Worm (Caenorhabditis elegans) whole organism, early embryonic: ENCODE measurements around the gene R12B2.13.

Experiments
- B0310.2 ChIP-seq: sonication (generic microtip); optimal IDR thresholded peaks from 2 replicates; lab custom pipeline; 2016; ENCODE audit warnings: mild to moderate bottlenecking, missing genetic modification characterization, missing compliant biosample characterization
- F13C5.2 ChIP-seq: sonication (generic microtip); optimal IDR thresholded peaks from 2 replicates; lab custom pipeline; 2017; ENCODE audit warnings: mild to moderate bottlenecking, missing genetic modification characterization, inconsistent platforms, missing compliant biosample characterization
- aly-1 ChIP-seq: sonication (generic microtip); optimal IDR thresholded peaks from 2 replicates; lab custom pipeline; 2016; ENCODE audit warnings: missing genetic modification characterization, missing compliant biosample characterization
- ama-1 ChIP-seq: fragments of 150-350 bp; optimal IDR thresholded peaks from 2 replicates; lab custom pipeline; 2014
- ceh-13 ChIP-seq: fragments of 200-800 bp; sonication (Bioruptor generic); optimal IDR thresholded peaks from 2 replicates; lab custom pipeline; 2018; ENCODE audit warnings: mild to moderate bottlenecking, missing genetic modification characterization, missing compliant biosample characterization
- ceh-36 ChIP-seq: sonication (generic microtip); optimal IDR thresholded peaks from 2 replicates; lab custom pipeline; 2016; ENCODE audit warnings: missing genetic modification characterization, inconsistent platforms, missing compliant biosample characterization
- ets-7 ChIP-seq: sonication (generic microtip); optimal IDR thresholded peaks from 2 replicates; lab custom pipeline; 2016; ENCODE audit warnings: missing genotype, missing genetic modification characterization, missing compliant biosample characterization
- flt-1 ChIP-seq: fragments of 200-800 bp; sonication (Bioruptor generic); IDR thresholded peaks from 2 replicates; pipeline ENCODE4 v1.3.6; 2022; ENCODE audit warnings: missing genetic modification characterization, missing compliant biosample characterization
- hmbx-1 ChIP-seq: sonication (generic microtip); optimal IDR thresholded peaks from 2 replicates; lab custom pipeline; 2016; ENCODE audit warnings: mild to moderate bottlenecking, missing genetic modification characterization, missing compliant biosample characterization
- hmg-4 ChIP-seq: fragments of 200-800 bp; sonication (Bioruptor generic); optimal IDR thresholded peaks from 2 replicates; lab custom pipeline; 2018; ENCODE audit warnings: mild to moderate bottlenecking, missing genetic modification characterization, missing compliant biosample characterization
- hnd-1 ChIP-seq: sonication (generic microtip); optimal IDR thresholded peaks from 2 replicates; lab custom pipeline; 2016; ENCODE audit warnings: missing genetic modification characterization, missing compliant biosample characterization
- pes-1 ChIP-seq: fragments of 200-800 bp; sonication (Bioruptor generic); IDR thresholded peaks from 2 replicates; pipeline ENCODE4 v1.3.6; 2022; ENCODE audit warnings: missing genetic modification reagents, missing genetic modification characterization, missing compliant biosample characterization
- scrt-1 ChIP-seq: fragments of 200-800 bp; sonication (Bioruptor generic); IDR thresholded peaks from 2 replicates; pipeline ENCODE4 v1.3.6; 2022; ENCODE audit warnings: missing genetic modification characterization, missing compliant biosample characterization
- sea-1 ChIP-seq: fragments of 200-800 bp; sonication (Bioruptor generic); conservative IDR thresholded peaks from 2 replicates; pipeline ENCODE4 v1.3.6; 2022; ENCODE audit warnings: missing genetic modification characterization, missing compliant biosample characterization
- tbx-11 ChIP-seq: fragments of 200-800 bp; sonication (Bioruptor generic); IDR thresholded peaks from 2 replicates; pipeline ENCODE4 v1.3.6; 2022; ENCODE audit warnings: missing genetic modification characterization, missing compliant biosample characterization
- tbx-37 ChIP-seq: fragments of 200-800 bp; sonication (Bioruptor generic); conservative IDR thresholded peaks from 2 replicates; pipeline ENCODE4 v1.3.6; 2022; ENCODE audit warnings: missing genetic modification reagents, missing genetic modification characterization, missing compliant biosample characterization
- tra-4 ChIP-seq: sonication (generic microtip); optimal IDR thresholded peaks from 2 replicates; lab custom pipeline; 2017; ENCODE audit warnings: missing genetic modification characterization, missing compliant biosample characterization

R12B2.13 gene

ce11 chrIII:5875705-5876104, 42.4 kb upstream of the R12B2.13 start:
- no peak for TF ChIP-seq sea-1
- no peak for TF ChIP-seq ceh-36
- no peak for TF ChIP-seq scrt-1 (GFP tag; lab: Robert Waterston, UW)
- TF ChIP-seq hmbx-1 (tag; lab: Kevin White, UChicago): no peak
- TF ChIP-seq tra-4 (tag; lab: Kevin White, UChicago): no peak
- TF ChIP-seq F13C5.2: no peak
- no peak for TF ChIP-seq B0310.2 (tag; lab: Kevin White, UChicago)
- no peak for TF ChIP-seq pes-1 (GFP tag; lab: Robert Waterston, UW)

- TF ChIP-seq B0310.2 (tag; lab: Kevin White, UChicago) (no peak), sea-1 (no peak), ceh-13 (GFP tag; lab: Kevin White, UChicago) (no peak), ama-1 (lab: Kevin White, UChicago) (no peak), hmg-4 (GFP tag; lab: Kevin White, UChicago) (no peak), tra-4 (tag; lab: Kevin White, UChicago) (no peak), pes-1 (GFP tag; lab: Robert Waterston, UW) (no peak), tbx-11 (GFP tag; lab: Robert Waterston, UW) (no peak), hnd-1 (tag; lab: Kevin White, UChicago) (no peak), F13C5.2 (no peak), ets-7 (tag; lab: Kevin White, UChicago) (no peak), tbx-37 (GFP tag; lab: Robert Waterston, UW) (no peak), ceh-36 (no peak), scrt-1 (GFP tag; lab: Robert Waterston, UW) (no peak)
Observed at ce11 chrIII:5875418-5875702, 42.1 kb upstream of the R12B2.13 start.

- TF ChIP-seq sea-1 (no peak), hnd-1 (tag; lab: Kevin White, UChicago) (no peak), ceh-13 (GFP tag; lab: Kevin White, UChicago) (no peak), ama-1 (lab: Kevin White, UChicago) (no peak), tbx-37 (GFP tag; lab: Robert Waterston, UW) (no peak), F13C5.2 (no peak), ets-7 (tag; lab: Kevin White, UChicago) (no peak)
Observed at ce11 chrIII:5874664-5875417, 41.6 kb upstream of the R12B2.13 start.

ce11 chrIII:5874263-5874662, 41.0 kb upstream of the R12B2.13 start:
- TF ChIP-seq F13C5.2 (no peak), scrt-1 (GFP tag; lab: Robert Waterston, UW) (no peak), tra-4 (tag; lab: Kevin White, UChicago) (no peak), pes-1 (GFP tag; lab: Robert Waterston, UW) (no peak), hnd-1 (tag; lab: Kevin White, UChicago) (no peak), B0310.2 (tag; lab: Kevin White, UChicago) (no peak), aly-1 (tag; lab: Kevin White, UChicago) (no peak), hmg-4 (GFP tag; lab: Kevin White, UChicago) (no peak), flt-1 (no peak), sea-1 (no peak), tbx-11 (GFP tag; lab: Robert Waterston, UW) (no peak), ceh-36 (no peak), hmbx-1 (tag; lab: Kevin White, UChicago) (no peak), ets-7 (tag; lab: Kevin White, UChicago) (no peak), ceh-13 (GFP tag; lab: Kevin White, UChicago) (no peak), ama-1 (lab: Kevin White, UChicago) (no peak), tbx-37 (GFP tag; lab: Robert Waterston, UW) (no peak)

ce11 chrIII:5872288-5872687, 39.0 kb upstream of the R12B2.13 start:
- TF ChIP-seq B0310.2 (tag; lab: Kevin White, UChicago) (no peak), flt-1 (no peak), ceh-13 (GFP tag; lab: Kevin White, UChicago) (no peak), ets-7 (tag; lab: Kevin White, UChicago) (no peak), tbx-37 (GFP tag; lab: Robert Waterston, UW) (no peak), ceh-36 (no peak)

ce11 chrIII:5871760-5872159, 38.5 kb upstream of the R12B2.13 start, which contains the start of the genes F01F1.11 and F01F1.3:
TSS of gene F01F1.11 (minus strand) at chrIII:5871877.
TSS of gene F01F1.3 (plus strand) at chrIII:5871938.
- TF ChIP-seq pes-1 (GFP tag; lab: Robert Waterston, UW) (peak; percentile 53; the same call in 1 of the 2 replicates), tbx-37 (GFP tag; lab: Robert Waterston, UW) (peak; percentile 66; the same call in 1 of the 2 replicates), scrt-1 (GFP tag; lab: Robert Waterston, UW) (no peak)

DNA sequence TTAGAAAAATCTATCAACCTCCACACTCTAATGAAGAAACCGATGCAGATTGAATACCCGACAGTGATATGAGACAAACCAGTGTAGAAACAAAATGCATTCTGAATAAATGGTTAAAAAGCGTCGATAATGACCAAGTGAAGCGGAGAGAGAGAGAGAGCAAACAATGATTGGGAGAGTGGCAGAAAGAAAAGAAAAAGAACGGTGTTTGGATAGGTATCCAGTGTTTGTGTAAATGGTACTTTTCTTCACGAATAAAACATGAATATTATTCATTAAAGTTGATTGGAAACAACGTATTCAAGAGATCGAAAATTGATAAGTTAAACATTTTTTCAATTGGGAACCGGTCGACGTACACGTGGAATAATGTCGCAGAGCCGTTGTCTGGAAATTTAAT, 36.2 kb upstream of the R12B2.13 start, which contains the start of gene F01F1.15:
F01F1.15 (minus strand) TSS at position 101 of the 400 bp plus-strand sequence.
- TF ChIP-seq sea-1 (no peak), B0310.2 (tag; lab: Kevin White, UChicago) (no peak), aly-1 (tag; lab: Kevin White, UChicago) (no peak), tra-4 (tag; lab: Kevin White, UChicago) (no peak), ceh-13 (GFP tag; lab: Kevin White, UChicago) (no peak), scrt-1 (GFP tag; lab: Robert Waterston, UW) (no peak), hmg-4 (GFP tag; lab: Kevin White, UChicago) (no peak), flt-1 (no peak), F13C5.2 (no peak), ama-1 (lab: Kevin White, UChicago) (no peak), hmbx-1 (tag; lab: Kevin White, UChicago) (no peak), ceh-36 (no peak), tbx-37 (GFP tag; lab: Robert Waterston, UW) (no peak)
